Worm (Caenorhabditis elegans): Measurements from ENCODE around the gene Y54F10BM.6.

ce11 chrIII:2253027-2253499 is 10.0 kb upstream of the Y54F10BM.6 start, which contains the start of gene fbxa-73:
- TF ChIP-seq R02D3.7 (tag; optimal IDR thresholded peaks at IDR 0.05) (no peak), jun-1 (tag; optimal IDR thresholded peaks at IDR 0.05) (no peak), pqm-1 (tag; optimal IDR thresholded peaks at IDR 0.05) (peak; percentile 35)
